Worm (Caenorhabditis elegans): Measurements from ENCODE around the gene glb-27.

DNA sequence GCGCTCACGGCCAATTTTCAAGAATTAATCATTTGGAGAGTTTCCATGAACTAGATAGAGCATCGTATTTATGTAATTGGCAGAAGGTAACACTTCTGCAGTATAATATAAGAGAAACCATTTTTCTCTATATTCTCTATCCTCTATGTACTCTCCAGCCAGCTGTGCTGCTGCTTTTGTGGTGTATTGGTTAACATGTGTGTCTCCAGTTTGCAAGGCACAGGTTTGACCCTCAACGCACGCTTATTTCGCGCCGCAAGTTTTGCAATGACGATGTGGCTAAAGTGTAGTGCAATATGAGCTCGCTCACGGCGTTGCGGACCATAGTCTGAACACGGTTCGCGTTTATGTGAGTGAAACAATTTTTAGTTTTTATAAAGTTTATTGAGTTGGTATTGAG is 9.1 kb downstream of the glb-27 start:
- TF ChIP-seq C06A6.2 (GFP tag; conservative IDR thresholded peaks at IDR 0.05) (peak; percentile 65), F23B12.7 (tag; optimal IDR thresholded peaks at IDR 0.05; ENCODE audit: insufficient read depth) (peak; percentile 88), K12H6.12 (tag; optimal IDR thresholded peaks at IDR 0.05) (peak; percentile 6), unc-130 (GFP tag; optimal IDR thresholded peaks at IDR 0.05) (no peak), lin-26 (GFP tag; IDR thresholded peaks at IDR 0.05) (no peak), hmg-20 (GFP tag; IDR thresholded peaks at IDR 0.05) (peak; percentile 72), mel-28 (tag; optimal IDR thresholded peaks at IDR 0.05; ENCODE audit: borderline replicate concordance) (peak; percentile 23), pha-4 (tag; optimal IDR thresholded peaks at IDR 0.05) (no peak), somi-1 (GFP tag; optimal IDR thresholded peaks at IDR 0.05) (peak; percentile 70), dpff-1 (tag; optimal IDR thresholded peaks at IDR 0.05) (no peak), bed-2 (GFP tag; IDR thresholded peaks at IDR 0.05) (no peak)
